Fruit fly (Drosophila melanogaster) whole organism, embryonic: ENCODE data around the gene MRP.
A peak's percentile ranks its signal among the peaks of the same experiment; 100 is the strongest.

Experiments
- Ada2b ChIP-seq: fragments of 200-800 bp; sonication (Bioruptor generic); IDR thresholded peaks from 2 replicates; pipeline ENCODE4 v1.3.6; 2022; ENCODE audit warnings: missing biosample characterization, missing genetic modification characterization
- Atf-2 ChIP-seq: fragments of 200-800 bp; sonication (Bioruptor generic); optimal IDR thresholded peaks from 2 replicates; lab custom pipeline; 2016; ENCODE audit warnings: missing biosample characterization, missing genetic modification characterization
- BtbVII ChIP-seq: fragments of 200-800 bp; sonication (Bioruptor generic); optimal IDR thresholded peaks from 3 replicates; lab custom pipeline; 2017; ENCODE audit warnings: missing biosample characterization, mild to moderate bottlenecking, missing genetic modification characterization
- CG11247 ChIP-seq: fragments of 200-800 bp; sonication (Bioruptor generic); IDR thresholded peaks from 2 replicates; pipeline ENCODE4 v1.3.6; 2022; ENCODE audit warnings: missing biosample characterization, missing genetic modification characterization
- CG1233 ChIP-seq: fragments of 200-800 bp; sonication (Bioruptor generic); optimal IDR thresholded peaks from 4 replicates; lab custom pipeline; 2018; ENCODE audit warnings: missing biosample characterization, mild to moderate bottlenecking, missing genetic modification characterization
- CG12769 ChIP-seq: fragments of 200-800 bp; sonication (Bioruptor generic); optimal IDR thresholded peaks from 2 replicates; lab custom pipeline; 2019; ENCODE audit warnings: missing biosample characterization, mild to moderate bottlenecking, missing genetic modification characterization, moderate library complexity
- CG13287 ChIP-seq: fragments of 200-800 bp; sonication (Bioruptor generic); IDR thresholded peaks from 2 replicates; pipeline ENCODE4 v1.3.6; 2022; ENCODE audit warnings: missing biosample characterization, missing genetic modification characterization; ENCODE audit not compliant: partially characterized antibody
- CG13624 ChIP-seq: fragments of 200-800 bp; sonication (Bioruptor generic); optimal IDR thresholded peaks from 2 replicates; lab custom pipeline; 2016; ENCODE audit warnings: missing biosample characterization, missing genetic modification characterization
- CG15269 ChIP-seq: fragments of 200-800 bp; sonication (Bioruptor generic); optimal IDR thresholded peaks from 2 replicates; lab custom pipeline; 2018; ENCODE audit warnings: missing biosample characterization, mild to moderate bottlenecking, missing genetic modification characterization, moderate library complexity
- CG16779 ChIP-seq: fragments of 200-800 bp; sonication (Bioruptor generic); IDR thresholded peaks from 2 replicates; pipeline ENCODE4 v1.3.6; 2022; ENCODE audit warnings: missing biosample characterization, missing genetic modification characterization
- CG18476 ChIP-seq: fragments of 200-800 bp; sonication (Bioruptor generic); optimal IDR thresholded peaks from 2 replicates; lab custom pipeline; 2016; ENCODE audit warnings: missing biosample characterization, mild to moderate bottlenecking, missing genetic modification characterization
- CG2678 ChIP-seq: fragments of 200-800 bp; sonication (Bioruptor generic); optimal IDR thresholded peaks from 3 replicates; lab custom pipeline; 2019; ENCODE audit warnings: missing biosample characterization, mild to moderate bottlenecking, missing genetic modification characterization, moderate library complexity
- CG31441 ChIP-seq: fragments of 200-800 bp; sonication (Bioruptor generic); IDR thresholded peaks from 2 replicates; pipeline ENCODE4 v1.3.6; 2022; ENCODE audit warnings: missing biosample characterization, missing genetic modification characterization
- CG32532 ChIP-seq: fragments of 200-800 bp; sonication (Bioruptor generic); IDR thresholded peaks from 2 replicates; pipeline ENCODE4 v1.3.6; 2022; ENCODE audit warnings: missing biosample characterization, missing genetic modification characterization
- CG33557 ChIP-seq: fragments of 200-800 bp; sonication (Bioruptor generic); optimal IDR thresholded peaks from 2 replicates; lab custom pipeline; 2019; ENCODE audit warnings: missing biosample characterization, mild to moderate bottlenecking, missing genetic modification characterization, moderate library complexity
- CG4328 ChIP-seq: fragments of 200-800 bp; sonication (Bioruptor generic); optimal IDR thresholded peaks from 3 replicates; lab custom pipeline; 2017; ENCODE audit warnings: missing biosample characterization, missing genetic modification reagents, missing genetic modification characterization
- CG4854 ChIP-seq: fragments of 200-800 bp; sonication (Bioruptor generic); optimal IDR thresholded peaks from 2 replicates; lab custom pipeline; 2016; ENCODE audit warnings: missing biosample characterization, missing genetic modification characterization, inconsistent platforms
- CG7372 ChIP-seq: fragments of 200-800 bp; sonication (Bioruptor generic); IDR thresholded peaks from 2 replicates; pipeline ENCODE4 v1.3.6; 2022; ENCODE audit warnings: missing biosample characterization, missing genetic modification characterization
- CG7745 ChIP-seq: fragments of 200-800 bp; sonication (Bioruptor generic); optimal IDR thresholded peaks from 2 replicates; lab custom pipeline; 2018; ENCODE audit warnings: missing biosample characterization, mild to moderate bottlenecking, missing genetic modification characterization, moderate library complexity
- CG7786 ChIP-seq: fragments of 200-800 bp; sonication (Bioruptor generic); optimal IDR thresholded peaks from 2 replicates; lab custom pipeline; 2016; ENCODE audit warnings: missing biosample characterization, missing genetic modification characterization
- CG7963 ChIP-seq: fragments of 200-800 bp; sonication (Bioruptor generic); IDR thresholded peaks from 3 replicates; pipeline ENCODE4 v1.3.6; 2022; ENCODE audit warnings: missing biosample characterization, missing genetic modification characterization; ENCODE audit not compliant: partially characterized antibody
- CG8281 ChIP-seq: fragments of 200-800 bp; sonication (Bioruptor generic); optimal IDR thresholded peaks from 2 replicates; lab custom pipeline; 2018; ENCODE audit warnings: missing biosample characterization, mild to moderate bottlenecking, missing genetic modification characterization, moderate library complexity
- CG8765 ChIP-seq: fragments of 200-800 bp; sonication (Bioruptor generic); IDR thresholded peaks from 2 replicates; pipeline ENCODE4 v1.3.6; 2022; ENCODE audit warnings: missing biosample characterization, missing genetic modification characterization
- CG9437 ChIP-seq: fragments of 200-800 bp; sonication (Bioruptor generic); optimal IDR thresholded peaks from 2 replicates; lab custom pipeline; 2018; ENCODE audit warnings: missing biosample characterization, mild to moderate bottlenecking, missing genetic modification characterization
- CG9609 ChIP-seq: fragments of 200-800 bp; sonication (Bioruptor generic); optimal IDR thresholded peaks from 3 replicates; lab custom pipeline; 2016; ENCODE audit warnings: missing biosample characterization, missing genetic modification characterization
- CG9727 ChIP-seq: fragments of 200-800 bp; sonication (Bioruptor generic); optimal IDR thresholded peaks from 3 replicates; lab custom pipeline; 2017; ENCODE audit warnings: missing biosample characterization, mild to moderate bottlenecking, missing genetic modification characterization
- Chrac-16 ChIP-seq: fragments of 200-800 bp; sonication (Bioruptor generic); optimal IDR thresholded peaks from 3 replicates; lab custom pipeline; 2016; ENCODE audit warnings: missing biosample characterization, missing genetic modification characterization
- CoRest ChIP-seq: fragments of 200-800 bp; sonication (Bioruptor generic); optimal IDR thresholded peaks from 3 replicates; lab custom pipeline; 2018; ENCODE audit warnings: missing biosample characterization, mild to moderate bottlenecking, missing genetic modification characterization, moderate library complexity
- Dbx ChIP-seq: fragments of 200-800 bp; sonication (Bioruptor generic); IDR thresholded peaks from 3 replicates; pipeline ENCODE4 v1.3.6; 2022; ENCODE audit warnings: missing biosample characterization, missing genetic modification characterization
- Gug ChIP-seq: fragments of 200-800 bp; sonication (Bioruptor generic); IDR thresholded peaks from 4 replicates; pipeline ENCODE4 v1.3.6; 2022; ENCODE audit warnings: missing biosample characterization, missing genetic modification characterization
- H15 ChIP-seq: fragments of 200-800 bp; sonication (Bioruptor generic); IDR thresholded peaks from 3 replicates; pipeline ENCODE4 v1.3.6; 2022; ENCODE audit warnings: missing biosample characterization, missing genetic modification characterization
- Hmr ChIP-seq: fragments of 200-800 bp; sonication (Bioruptor generic); optimal IDR thresholded peaks from 3 replicates; lab custom pipeline; 2017; ENCODE audit warnings: mild to moderate bottlenecking, missing biosample characterization, missing genetic modification reagents, missing genetic modification characterization
- Jarid2 ChIP-seq: fragments of 200-800 bp; sonication (Bioruptor generic); optimal IDR thresholded peaks from 3 replicates; lab custom pipeline; 2017; ENCODE audit warnings: mild to moderate bottlenecking, missing biosample characterization, missing genetic modification reagents, missing genetic modification characterization
- Meics ChIP-seq: fragments of 200-800 bp; sonication (Bioruptor generic); optimal IDR thresholded peaks from 2 replicates; lab custom pipeline; 2017; ENCODE audit warnings: missing biosample characterization, mild to moderate bottlenecking, missing genetic modification characterization
- NC2α ChIP-seq: fragments of 200-800 bp; sonication (Bioruptor generic); optimal IDR thresholded peaks from 2 replicates; lab custom pipeline; 2016; ENCODE audit warnings: missing biosample characterization, missing genetic modification characterization
- NFAT ChIP-seq: fragments of 200-800 bp; sonication (Bioruptor generic); IDR thresholded peaks from 2 replicates; pipeline ENCODE4 v1.3.6; 2022; ENCODE audit warnings: missing biosample characterization, missing genetic modification characterization
- Opbp ChIP-seq: fragments of 200-800 bp; sonication (Bioruptor generic); IDR thresholded peaks from 3 replicates; pipeline ENCODE4 v1.3.6; 2022; ENCODE audit warnings: missing biosample characterization, missing genetic modification characterization; ENCODE audit not compliant: partially characterized antibody
- Rx ChIP-seq: fragments of 200-800 bp; sonication (Bioruptor generic); IDR thresholded peaks from 2 replicates; pipeline ENCODE4 v1.3.6; 2022; ENCODE audit warnings: missing biosample characterization, missing genetic modification characterization
- Taf1 ChIP-seq: fragments of 200-800 bp; sonication (Bioruptor generic); IDR thresholded peaks from 2 replicates; pipeline ENCODE4 v1.3.6; 2022; ENCODE audit warnings: missing biosample characterization, missing genetic modification characterization
- amos ChIP-seq: fragments of 200-800 bp; sonication (Bioruptor generic); IDR thresholded peaks from 2 replicates; pipeline ENCODE4 v1.3.6; 2022; ENCODE audit warnings: missing biosample characterization, missing genetic modification characterization; ENCODE audit not compliant: partially characterized antibody
- da ChIP-seq: fragments of 200-800 bp; sonication (Bioruptor generic); optimal IDR thresholded peaks from 2 replicates; lab custom pipeline; 2016; ENCODE audit warnings: missing biosample characterization, missing genetic modification characterization
- dmrt11E ChIP-seq: fragments of 200-800 bp; sonication (Bioruptor generic); optimal IDR thresholded peaks from 3 replicates; lab custom pipeline; 2018; ENCODE audit warnings: missing biosample characterization, mild to moderate bottlenecking, missing genetic modification characterization, moderate library complexity
- gfzf ChIP-seq: fragments of 200-800 bp; sonication (Bioruptor generic); optimal IDR thresholded peaks from 2 replicates; lab custom pipeline; 2016; ENCODE audit warnings: missing biosample characterization, mild to moderate bottlenecking, missing genetic modification characterization, moderate library complexity
- odd ChIP-seq: fragments of 200-800 bp; sonication (Bioruptor generic); optimal IDR thresholded peaks from 2 replicates; lab custom pipeline; 2017; ENCODE audit warnings: missing biosample characterization, mild to moderate bottlenecking, missing genetic modification characterization
- phol ChIP-seq: fragments of 200-800 bp; sonication (Bioruptor generic); optimal IDR thresholded peaks from 3 replicates; lab custom pipeline; 2018; ENCODE audit warnings: missing biosample characterization, mild to moderate bottlenecking, missing genetic modification characterization, moderate library complexity
- row ChIP-seq: fragments of 200-800 bp; sonication (Bioruptor generic); IDR thresholded peaks from 3 replicates; pipeline ENCODE4 v1.3.6; 2022; ENCODE audit warnings: missing biosample characterization, missing genetic modification characterization
- vvl ChIP-seq: fragments of 200-800 bp; sonication (Bioruptor generic); IDR thresholded peaks from 2 replicates; pipeline ENCODE4 v1.3.6; 2022; ENCODE audit warnings: missing biosample characterization, missing genetic modification characterization
- wor ChIP-seq: fragments of 200-800 bp; sonication (Bioruptor generic); IDR thresholded peaks from 2 replicates; pipeline ENCODE4 v1.3.6; 2022; ENCODE audit warnings: missing biosample characterization, missing genetic modification characterization
- z ChIP-seq: fragments of 200-800 bp; sonication (Bioruptor generic); IDR thresholded peaks from 3 replicates; pipeline ENCODE4 v1.3.6; 2022; ENCODE audit warnings: missing biosample characterization, missing genetic modification characterization
- zfh1 ChIP-seq: fragments of 200-800 bp; sonication (Bioruptor generic); IDR thresholded peaks from 3 replicates; pipeline ENCODE4 v1.3.6; 2022; ENCODE audit warnings: missing biosample characterization, missing genetic modification characterization

Gene MRP

dm6 chr2L:12700381-12700963, 18.4 kb upstream of the MRP start, which contains the start of gene CG17036 (continued):
- TF ChIP-seq Jarid2 (GFP tag; lab: Kevin White, UChicago) (peak; percentile 8), Hmr (GFP tag; lab: Kevin White, UChicago) (peak; percentile 24), vvl (GFP tag; lab: Robert Waterston, UW) (peak; percentile 14; the same call in 1 of the 2 replicates), CG15269 (tag; lab: Kevin White, UChicago) (peak; percentile 4), Atf-2 (no peak), Rx (GFP tag; lab: Robert Waterston, UW) (0 out of 2 replicates have a peak, but pooled peaks have one; percentile 8), Meics (GFP tag; lab: Kevin White, UChicago) (peak; percentile 52), Chrac-16 (GFP tag; lab: Kevin White, UChicago) (no peak), CG8765 (GFP tag; lab: Robert Waterston, UW) (no peak), CG12769 (tag; lab: Kevin White, UChicago) (no peak), odd (GFP tag; lab: Kevin White, UChicago) (no peak), CG7745 (no peak), CG4854 (GFP tag; lab: Kevin White, UChicago) (no peak), CG1233 (GFP tag; lab: Kevin White, UChicago) (peak; percentile 7), CG4328 (peak; percentile 6), CG31441 (GFP tag; lab: Robert Waterston, UW) (peak; percentile 43), CG13624 (GFP tag; lab: Kevin White, UChicago) (no peak), CG9609 (no peak), Opbp (GFP tag; lab: Robert Waterston, UW) (no peak), CG9437 (peak; percentile 10), gfzf (GFP tag; lab: Kevin White, UChicago) (no peak), Gug (GFP tag; lab: Robert Waterston, UW) (peak; percentile 47; the same call in 1 of the 4 replicates), CG16779 (no peak), CG2678 (tag; lab: Kevin White, UChicago) (no peak), CG7372 (GFP tag; lab: Robert Waterston, UW) (no peak), CG11247 (GFP tag; lab: Robert Waterston, UW) (no peak; the same call in 1 of the 2 replicates), BtbVII (GFP tag; lab: Kevin White, UChicago) (peak; percentile 45), CG8281 (tag; lab: Kevin White, UChicago) (no peak), CG7786 (no peak), CG13287 (GFP tag; lab: Robert Waterston, UW) (0 out of 2 replicates have a peak, but pooled peaks have one; percentile 19), CG18476 (no peak), z (GFP tag; lab: Robert Waterston, UW) (no peak), CG32532 (peak; percentile 62; the same call in 1 of the 2 replicates), NC2α (GFP tag; lab: Kevin White, UChicago) (no peak), zfh1 (0 out of 3 replicates have a peak, but pooled peaks have one; percentile 29), CG33557 (GFP tag; lab: Kevin White, UChicago) (no peak), Dbx (GFP tag; lab: Robert Waterston, UW) (peak; percentile 55; the same call in 1 of the 3 replicates), Ada2b (peak; percentile 20; the same call in 1 of the 2 replicates), CoRest (peak; percentile 53), CG7963 (GFP tag; lab: Robert Waterston, UW) (no peak), Taf1 (no peak), da (no peak), phol (tag; lab: Kevin White, UChicago) (peak; percentile 23), amos (GFP tag; lab: Robert Waterston, UW) (no peak), H15 (no peak), dmrt11E (no peak), CG9727 (GFP tag; lab: Kevin White, UChicago) (peak; percentile 52), wor (GFP tag; lab: Robert Waterston, UW) (no peak), NFAT (GFP tag; lab: Robert Waterston, UW) (peak; percentile 57; the same call in 1 of the 2 replicates), row (GFP tag; lab: Robert Waterston, UW) (peak; percentile 80)
